Fruit fly (Drosophila melanogaster) S2 (cell line): ENCODE results near the gene CG13386.

ENCODE experiments used
- CG8478 ChIP-seq: fragments of >200 bp; optimal IDR thresholded peaks from 2 replicates; lab custom pipeline; 2018
- CTCF ChIP-seq, 2 experiments: fragments of >200 bp; optimal IDR thresholded peaks; 2 replicates each; lab custom pipeline; 2018

DNA sequence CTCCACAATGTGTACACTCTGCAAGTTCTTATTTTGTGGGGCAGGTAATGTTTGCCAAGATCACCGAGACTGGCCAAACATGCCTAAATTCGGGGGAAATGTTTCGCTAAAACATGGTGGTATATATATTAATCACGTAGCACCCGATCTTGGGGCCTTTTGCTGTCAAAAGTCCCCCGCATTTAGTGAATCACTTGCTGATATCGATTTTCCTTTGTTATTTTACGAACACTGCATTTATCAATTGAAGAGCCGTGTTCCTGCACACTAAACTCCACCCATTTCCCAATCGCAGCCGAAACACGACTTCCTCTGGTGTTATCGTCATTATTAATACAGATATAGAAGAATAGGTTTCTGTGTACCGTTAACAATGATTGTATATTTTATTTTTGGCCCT, 22.9 kb downstream of the CG13386 start:
- TF ChIP-seq CG8478 (lab: Kevin White, UChicago) (no peak), CTCF (optimal IDR thresholded peaks at IDR 0.05; lab: Kevin White, UChicago) (no peak)
